Worm (Caenorhabditis elegans): Measurements from ENCODE around the gene sly-1.

- no peak for TF ChIP-seq W03F9.2 (tag; optimal IDR thresholded peaks at IDR 0.05)
- TF ChIP-seq him-1 (tag; optimal IDR thresholded peaks at IDR 0.05), result no peak
Measured at ce11 chrIII:10515751-10516150, 8.9 kb downstream of the sly-1 start.
